Fruit fly (Drosophila melanogaster): ENCODE results near the gene CG15601.
A peak's percentile ranks its signal among the peaks of the same experiment; 100 is the strongest.

dm6 chrX:15712409-15712808 is 2.0 kb downstream of the CG15601 start, which contains the start of gene HUWE1:
- TF ChIP-seq Hr96 (GFP tag; optimal IDR thresholded peaks at IDR 0.05) (no peak), CG7045 (GFP tag; optimal IDR thresholded peaks at IDR 0.05) (no peak), cic (GFP tag; optimal IDR thresholded peaks at IDR 0.05) (no peak), cnc (optimal IDR thresholded peaks at IDR 0.05) (no peak), ovo (GFP tag; optimal IDR thresholded peaks at IDR 0.05) (no peak), tj (GFP tag; optimal IDR thresholded peaks at IDR 0.05) (peak; percentile 13)
